Fruit fly (Drosophila melanogaster) whole organism, embryonic: ENCODE measurements around the gene red.

Source experiments
- Aef1 ChIP-seq: fragments of 200-800 bp; sonication (Bioruptor generic); IDR thresholded peaks from 3 replicates; pipeline ENCODE4 v1.3.6; 2022; ENCODE audit warnings: missing biosample characterization, missing genetic modification characterization
- Atf6 ChIP-seq: fragments of 200-800 bp; sonication (Bioruptor generic); IDR thresholded peaks from 2 replicates; pipeline ENCODE4 v1.3.6; 2022; ENCODE audit warnings: missing biosample characterization, missing genetic modification characterization
- BtbVII ChIP-seq: fragments of 200-800 bp; sonication (Bioruptor generic); optimal IDR thresholded peaks from 3 replicates; lab custom pipeline; 2017; ENCODE audit warnings: missing biosample characterization, mild to moderate bottlenecking, missing genetic modification characterization
- CG10267 ChIP-seq: fragments of 200-800 bp; sonication (Bioruptor generic); optimal IDR thresholded peaks from 2 replicates; lab custom pipeline; 2018; ENCODE audit warnings: missing biosample characterization, mild to moderate bottlenecking, missing genetic modification characterization, moderate library complexity
- CG11247 ChIP-seq: fragments of 200-800 bp; sonication (Bioruptor generic); IDR thresholded peaks from 2 replicates; pipeline ENCODE4 v1.3.6; 2022; ENCODE audit warnings: missing biosample characterization, missing genetic modification characterization
- CG11456 ChIP-seq: fragments of 200-800 bp; sonication (Bioruptor generic); IDR thresholded peaks from 3 replicates; pipeline ENCODE4 v1.3.6; 2022; ENCODE audit warnings: missing biosample characterization, missing genetic modification characterization
- CG11560 ChIP-seq: fragments of 200-800 bp; sonication (Bioruptor generic); IDR thresholded peaks from 3 replicates; pipeline ENCODE4 v1.3.6; 2022; ENCODE audit warnings: missing biosample characterization, missing genetic modification characterization
- CG12299 ChIP-seq: fragments of 200-800 bp; sonication (Bioruptor generic); optimal IDR thresholded peaks from 2 replicates; lab custom pipeline; 2018; ENCODE audit warnings: missing biosample characterization, mild to moderate bottlenecking, missing genetic modification characterization
- CG15269 ChIP-seq: fragments of 200-800 bp; sonication (Bioruptor generic); optimal IDR thresholded peaks from 2 replicates; lab custom pipeline; 2018; ENCODE audit warnings: missing biosample characterization, mild to moderate bottlenecking, missing genetic modification characterization, moderate library complexity
- CG1647 ChIP-seq: fragments of 200-800 bp; sonication (Bioruptor generic); optimal IDR thresholded peaks from 3 replicates; lab custom pipeline; 2016; ENCODE audit warnings: missing biosample characterization, missing genetic modification characterization
- CG17385 ChIP-seq: fragments of 200-800 bp; sonication (Bioruptor generic); optimal IDR thresholded peaks from 3 replicates; lab custom pipeline; 2018; ENCODE audit warnings: missing biosample characterization, mild to moderate bottlenecking, missing genetic modification characterization
- CG18476 ChIP-seq: fragments of 200-800 bp; sonication (Bioruptor generic); optimal IDR thresholded peaks from 2 replicates; lab custom pipeline; 2016; ENCODE audit warnings: missing biosample characterization, mild to moderate bottlenecking, missing genetic modification characterization
- CG30431 ChIP-seq: fragments of 200-800 bp; sonication (Bioruptor generic); optimal IDR thresholded peaks from 2 replicates; lab custom pipeline; 2017; ENCODE audit warnings: missing biosample characterization, missing genetic modification characterization
- CG31441 ChIP-seq: fragments of 200-800 bp; sonication (Bioruptor generic); IDR thresholded peaks from 2 replicates; pipeline ENCODE4 v1.3.6; 2022; ENCODE audit warnings: missing biosample characterization, missing genetic modification characterization
- CG4820 ChIP-seq: fragments of 200-800 bp; sonication (Bioruptor generic); optimal IDR thresholded peaks from 3 replicates; lab custom pipeline; 2016; ENCODE audit warnings: missing biosample characterization, missing genetic modification characterization
- CG5180 ChIP-seq: fragments of 200-800 bp; sonication (Bioruptor generic); optimal IDR thresholded peaks from 3 replicates; lab custom pipeline; 2017; ENCODE audit warnings: missing biosample characterization, missing genetic modification characterization, mild to moderate bottlenecking, moderate library complexity, missing genetic modification reagents
- CG5953 ChIP-seq: fragments of 200-800 bp; sonication (Bioruptor generic); IDR thresholded peaks from 2 replicates; pipeline ENCODE4 v1.3.6; 2022; ENCODE audit warnings: missing biosample characterization, missing genetic modification characterization
- CG6175 ChIP-seq: fragments of 200-800 bp; sonication (Bioruptor generic); IDR thresholded peaks from 3 replicates; pipeline ENCODE4 v1.3.6; 2022; ENCODE audit warnings: missing biosample characterization, missing genetic modification characterization
- CG6254 ChIP-seq: fragments of 200-800 bp; sonication (Bioruptor generic); optimal IDR thresholded peaks from 3 replicates; lab custom pipeline; 2017; ENCODE audit warnings: mild to moderate bottlenecking, missing biosample characterization, missing genetic modification reagents, missing genetic modification characterization
- CG6813 ChIP-seq: fragments of 200-800 bp; sonication (Bioruptor generic); optimal IDR thresholded peaks from 2 replicates; lab custom pipeline; 2017; ENCODE audit warnings: missing biosample characterization, missing genetic modification characterization, mild to moderate bottlenecking, moderate library complexity, missing genetic modification reagents
- CG8290 ChIP-seq, 3 experiments: fragments of 200-800 bp; sonication (Bioruptor generic); optimal IDR thresholded peaks; 2 replicates each; lab custom pipeline; 2016 to 2019; ENCODE audit warnings: missing biosample characterization in 3 of 3, missing genetic modification characterization in 3 of 3, mild to moderate bottlenecking in 2 of 3, moderate library complexity in 1 of 3
- CG9932 ChIP-seq: fragments of 200-800 bp; sonication (Bioruptor generic); IDR thresholded peaks from 2 replicates; pipeline ENCODE4 v1.3.6; 2022; ENCODE audit warnings: missing biosample characterization, missing genetic modification characterization
- Camta ChIP-seq: fragments of 200-800 bp; sonication (Bioruptor generic); optimal IDR thresholded peaks from 2 replicates; lab custom pipeline; 2016; ENCODE audit warnings: missing biosample characterization, missing genetic modification characterization
- CoRest ChIP-seq: fragments of 200-800 bp; sonication (Bioruptor generic); optimal IDR thresholded peaks from 3 replicates; lab custom pipeline; 2018; ENCODE audit warnings: missing biosample characterization, mild to moderate bottlenecking, missing genetic modification characterization, moderate library complexity
- D ChIP-seq, 2 experiments: fragments of 200-800 bp in 1 of 2; fragments of >200 bp in 1 of 2; sonication (Bioruptor generic) in 1 of 2; optimal IDR thresholded peaks; 2 replicates in 1 of 2; 3 replicates in 1 of 2; lab custom pipeline; 2017; ENCODE audit warnings: mild to moderate bottlenecking in 1 of 2, missing biosample characterization in 1 of 2, missing genetic modification characterization in 1 of 2, missing genetic modification reagents in 1 of 2
- Dbx ChIP-seq: fragments of 200-800 bp; sonication (Bioruptor generic); IDR thresholded peaks from 3 replicates; pipeline ENCODE4 v1.3.6; 2022; ENCODE audit warnings: missing biosample characterization, missing genetic modification characterization
- Dip2 ChIP-seq: fragments of 200-800 bp; sonication (Bioruptor generic); IDR thresholded peaks from 2 replicates; pipeline ENCODE4 v1.3.6; 2022; ENCODE audit warnings: missing biosample characterization, missing genetic modification characterization
- E2f1 ChIP-seq: fragments of 200-800 bp; sonication (Bioruptor generic); IDR thresholded peaks from 2 replicates; pipeline ENCODE4 v1.3.6; 2022; ENCODE audit warnings: missing biosample characterization, missing genetic modification characterization
- Ets65A ChIP-seq: fragments of 200-800 bp; sonication (Bioruptor generic); peaks from one replicate; lab custom pipeline; 2016; ENCODE audit warnings: missing biosample characterization, missing genetic modification characterization
- H15 ChIP-seq: fragments of 200-800 bp; sonication (Bioruptor generic); IDR thresholded peaks from 3 replicates; pipeline ENCODE4 v1.3.6; 2022; ENCODE audit warnings: missing biosample characterization, missing genetic modification characterization
- Hand ChIP-seq: fragments of 200-800 bp; sonication (Bioruptor generic); optimal IDR thresholded peaks from 2 replicates; lab custom pipeline; 2017; ENCODE audit warnings: mild to moderate bottlenecking, missing biosample characterization, missing genetic modification reagents, missing genetic modification characterization
- Hr78 ChIP-seq, 2 experiments: fragments of 200-800 bp in 1 of 2; fragments of >200 bp in 1 of 2; sonication (Bioruptor generic) in 1 of 2; optimal IDR thresholded peaks; 2 replicates each; lab custom pipeline; 2017 to 2019; ENCODE audit warnings: missing biosample characterization in 2 of 2, missing genetic modification characterization in 2 of 2, mild to moderate bottlenecking in 1 of 2, moderate library complexity in 1 of 2
- Mrtf ChIP-seq: fragments of 200-800 bp; sonication (Bioruptor generic); IDR thresholded peaks from 3 replicates; pipeline ENCODE4 v1.3.6; 2022; ENCODE audit warnings: missing biosample characterization, missing genetic modification characterization
- Opbp ChIP-seq: fragments of 200-800 bp; sonication (Bioruptor generic); IDR thresholded peaks from 3 replicates; pipeline ENCODE4 v1.3.6; 2022; ENCODE audit warnings: missing biosample characterization, missing genetic modification characterization; ENCODE audit not compliant: partially characterized antibody
- Ssrp ChIP-seq: fragments of 200-800 bp; sonication (Bioruptor generic); optimal IDR thresholded peaks from 2 replicates; lab custom pipeline; 2018; ENCODE audit warnings: missing biosample characterization, mild to moderate bottlenecking, missing genetic modification characterization, moderate library complexity
- Vsx1 ChIP-seq: fragments of 200-800 bp; sonication (Bioruptor generic); optimal IDR thresholded peaks from 2 replicates; lab custom pipeline; 2017; ENCODE audit warnings: missing biosample characterization, mild to moderate bottlenecking, missing genetic modification characterization, missing genetic modification reagents
- YL-1 ChIP-seq: fragments of 200-800 bp; sonication (Bioruptor generic); optimal IDR thresholded peaks from 3 replicates; lab custom pipeline; 2017; ENCODE audit warnings: missing biosample characterization, mild to moderate bottlenecking, missing genetic modification characterization
- ci ChIP-seq: fragments of 200-800 bp; sonication (Bioruptor generic); IDR thresholded peaks from 3 replicates; pipeline ENCODE4 v1.3.6; 2022; ENCODE audit warnings: missing biosample characterization, missing genetic modification characterization
- gem ChIP-seq: fragments of 200-800 bp; sonication (Bioruptor generic); optimal IDR thresholded peaks from 2 replicates; lab custom pipeline; 2019; ENCODE audit warnings: missing biosample characterization, mild to moderate bottlenecking, missing genetic modification characterization, moderate library complexity
- gsb-n ChIP-seq: fragments of 200-800 bp; sonication (Bioruptor generic); optimal IDR thresholded peaks from 3 replicates; lab custom pipeline; 2018; ENCODE audit warnings: missing biosample characterization, mild to moderate bottlenecking, missing genetic modification characterization
- knrl ChIP-seq: fragments of 200-800 bp; sonication (Bioruptor generic); IDR thresholded peaks from 3 replicates; pipeline ENCODE4 v1.3.6; 2022; ENCODE audit warnings: missing biosample characterization, missing genetic modification characterization; ENCODE audit not compliant: partially characterized antibody
- phol ChIP-seq: fragments of 200-800 bp; sonication (Bioruptor generic); optimal IDR thresholded peaks from 3 replicates; lab custom pipeline; 2018; ENCODE audit warnings: missing biosample characterization, mild to moderate bottlenecking, missing genetic modification characterization, moderate library complexity
- sens-2 ChIP-seq: fragments of 200-800 bp; sonication (Bioruptor generic); IDR thresholded peaks from 2 replicates; pipeline ENCODE4 v1.3.6; 2022; ENCODE audit warnings: missing biosample characterization, missing genetic modification characterization
- sim ChIP-seq: fragments of 200-800 bp; sonication (Bioruptor generic); IDR thresholded peaks from 2 replicates; pipeline ENCODE4 v1.3.6; 2022; ENCODE audit warnings: missing biosample characterization, missing genetic modification characterization
- sna ChIP-seq: fragments of 200-800 bp; sonication (Bioruptor generic); IDR thresholded peaks from 2 replicates; pipeline ENCODE4 v1.3.6; 2022; ENCODE audit warnings: missing biosample characterization, missing genetic modification characterization; ENCODE audit not compliant: partially characterized antibody
- tll ChIP-seq, 2 experiments: fragments of 200-800 bp in 1 of 2; fragments of >200 bp in 1 of 2; sonication (Bioruptor generic) in 1 of 2; optimal IDR thresholded peaks; 2 replicates each; lab custom pipeline; 2017 to 2019; ENCODE audit warnings: missing biosample characterization in 2 of 2, missing genetic modification characterization in 2 of 2, mild to moderate bottlenecking in 1 of 2, moderate library complexity in 1 of 2
- zen ChIP-seq: fragments of 200-800 bp; sonication (Bioruptor generic); optimal IDR thresholded peaks from 3 replicates; lab custom pipeline; 2018; ENCODE audit warnings: missing biosample characterization, mild to moderate bottlenecking, missing genetic modification characterization, moderate library complexity

Gene red

DNA sequence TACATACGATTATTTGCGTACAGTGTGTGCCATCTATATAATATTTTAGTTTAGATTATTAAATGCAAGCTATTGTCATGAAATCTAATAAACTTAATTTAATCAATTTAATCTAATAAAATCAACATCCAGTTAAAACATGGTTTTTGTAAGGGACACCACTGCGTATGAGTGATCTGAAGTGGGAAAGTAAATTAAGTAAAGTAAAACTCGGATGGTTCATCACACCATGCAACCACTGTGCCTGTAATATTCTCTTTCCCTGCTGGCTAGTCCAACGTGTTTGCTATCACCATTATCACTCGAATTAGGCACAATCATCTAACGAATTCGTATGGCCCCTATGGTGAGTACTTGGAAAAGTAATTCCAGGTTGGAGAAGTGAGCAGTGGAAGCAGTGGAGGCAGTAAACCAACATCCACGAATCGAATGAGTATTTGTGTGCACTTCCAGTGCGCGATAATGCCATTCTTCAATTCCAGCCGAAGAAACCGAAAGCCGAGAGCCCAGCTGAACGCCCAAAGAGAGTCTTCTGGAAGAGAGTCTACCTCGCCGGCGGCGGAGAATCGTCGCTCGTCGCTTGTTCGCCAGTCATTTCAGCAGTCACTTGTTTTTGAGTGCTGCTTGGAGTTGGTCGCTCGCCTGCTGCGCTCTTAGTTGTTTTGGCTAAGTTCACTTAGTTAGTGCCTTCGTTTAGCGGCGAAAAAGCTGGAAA is at the start of gene red (continued):
- TF ChIP-seq CG6175 (GFP tag; lab: Robert Waterston, UW) (0 out of 3 replicates have a peak, but pooled peaks have one; percentile 27), CG15269 (peak; percentile 83), CG6813 (GFP tag; lab: Kevin White, UChicago) (peak; percentile 80), CG30431 (GFP tag; lab: Kevin White, UChicago) (peak; percentile 39), zen (tag; lab: Kevin White, UChicago) (no peak), CG12299 (tag; lab: Kevin White, UChicago) (peak; percentile 47), CG11247 (0 out of 2 replicates have a peak, but pooled peaks have one; percentile 13), CG11456 (peak; percentile 74; the same call in 2 of the 3 replicates), sens-2 (GFP tag; lab: Robert Waterston, UW) (0 out of 2 replicates have a peak, but pooled peaks have one; percentile 9), Atf6 (peak; percentile 84), Dbx (GFP tag; lab: Robert Waterston, UW) (peak; percentile 81), CG1647 (GFP tag; lab: Kevin White, UChicago) (no peak), BtbVII (GFP tag; lab: Kevin White, UChicago) (peak; percentile 70), Vsx1 (GFP tag; lab: Kevin White, UChicago) (peak; percentile 32), CG5180 (GFP tag; lab: Kevin White, UChicago) (peak; percentile 92), CG6254 (peak; percentile 45), Ets65A (GFP tag; lab: Kevin White, UChicago) (peak; percentile 92), Ssrp (peak; percentile 62), H15 (GFP tag; lab: Robert Waterston, UW) (no peak; the same call in 2 of the 3 replicates), gsb-n (tag; lab: Kevin White, UChicago) (no peak), CG9932 (GFP tag; lab: Robert Waterston, UW) (peak; percentile 75), CG4820 (GFP tag; lab: Kevin White, UChicago) (peak; percentile 33), Hand (GFP tag; lab: Kevin White, UChicago) (peak; percentile 70), D (optimal IDR thresholded peaks at IDR 0.05; lab: Kevin White, UChicago) (no peak), D (GFP tag; optimal IDR thresholded peaks at IDR 0.05; lab: Kevin White, UChicago) (peak; percentile 63), Hr78 (GFP tag; optimal IDR thresholded peaks at IDR 0.05; lab: Kevin White, UChicago) (peak in 1 of 2 experiments; percentile 3), sim (GFP tag; lab: Robert Waterston, UW) (no peak), CG10267 (tag; lab: Kevin White, UChicago) (peak; percentile 49), CG5953 (GFP tag; lab: Robert Waterston, UW) (peak; percentile 42; the same call in 1 of the 2 replicates), Camta (GFP tag; lab: Kevin White, UChicago) (peak; percentile 36), CG31441 (peak; percentile 76), ci (GFP tag; lab: Robert Waterston, UW) (peak; percentile 64; the same call in 2 of the 3 replicates), CG17385 (GFP tag; lab: Kevin White, UChicago) (peak; percentile 77), tll (GFP tag; optimal IDR thresholded peaks at IDR 0.05; lab: Kevin White, UChicago) (no peak), CG8290 (GFP tag; optimal IDR thresholded peaks at IDR 0.05; lab: Kevin White, UChicago) (peak; percentile 29), CG8290 (tag; optimal IDR thresholded peaks at IDR 0.05; lab: Kevin White, UChicago) (peak in 1 of 2 experiments; percentile 67), CoRest (peak; percentile 81), Mrtf (peak; percentile 43; the same call in 1 of the 3 replicates), E2f1 (GFP tag; lab: Robert Waterston, UW) (peak; percentile 60), phol (peak; percentile 67), CG11560 (tag; lab: Robert Waterston, UW) (peak; percentile 43; the same call in 1 of the 3 replicates), knrl (GFP tag; lab: Robert Waterston, UW) (no peak), gem (peak; percentile 85), Opbp (GFP tag; lab: Robert Waterston, UW) (no peak), Aef1 (peak; percentile 63), sna (GFP tag; lab: Robert Waterston, UW) (no peak), YL-1 (GFP tag; lab: Kevin White, UChicago) (peak; percentile 37), Dip2 (no peak), CG18476 (peak; percentile 33)
